Worm (Caenorhabditis elegans) whole organism, L4 larva: ENCODE measurements around the gene scl-1.
A peak's percentile ranks its signal among the peaks of the same experiment; 100 is the strongest.

Experiments used
- F49E8.2 ChIP-seq: sonication (generic microtip); optimal IDR thresholded peaks from 2 replicates; lab custom pipeline; 2016; ENCODE audit warnings: missing compliant biosample characterization, mild to moderate bottlenecking, missing genetic modification characterization, borderline replicate concordance
- T20F7.1 ChIP-seq: fragments of 200-800 bp; sonication (Bioruptor generic); optimal IDR thresholded peaks from 2 replicates; lab custom pipeline; 2018; ENCODE audit warnings: mild to moderate bottlenecking, missing genetic modification characterization, missing compliant biosample characterization
- Y105C5A.15 ChIP-seq: fragments of 200-800 bp; sonication (Bioruptor generic); IDR thresholded peaks from 2 replicates; pipeline ENCODE4 v1.3.6; 2022; ENCODE audit warnings: missing genetic modification characterization, missing compliant biosample characterization
- ZK337.2 ChIP-seq: fragments of 200-800 bp; sonication (Bioruptor generic); IDR thresholded peaks from 2 replicates; pipeline ENCODE4 v1.3.6; 2022; ENCODE audit warnings: missing genetic modification reagents, missing genetic modification characterization, missing compliant biosample characterization
- aha-1 ChIP-seq: fragments of 150-350 bp; peaks from one replicate; lab custom pipeline; 2014; ENCODE audit warnings: missing biosample characterization, missing genetic modification characterization
- arid-1 ChIP-seq: fragments of 200-800 bp; sonication (Bioruptor generic); conservative IDR thresholded peaks from 2 replicates; pipeline ENCODE4 v1.3.6; 2022; ENCODE audit warnings: missing genetic modification reagents, missing genetic modification characterization, missing compliant biosample characterization
- ceh-44 ChIP-seq: fragments of 200-800 bp; sonication (Bioruptor generic); IDR thresholded peaks from 2 replicates; pipeline ENCODE4 v1.3.6; 2022; ENCODE audit warnings: missing genetic modification reagents, missing genetic modification characterization, missing compliant biosample characterization
- ces-1 ChIP-seq: fragments of 150-350 bp; sonication (generic microtip); optimal IDR thresholded peaks from 4 replicates; lab custom pipeline; 2014; ENCODE audit warnings: missing biosample characterization, missing genetic modification reagents, missing genetic modification characterization
- ctbp-1 ChIP-seq: fragments of 200-800 bp; sonication (Bioruptor generic); IDR thresholded peaks from 2 replicates; pipeline ENCODE4 v1.3.6; 2022; ENCODE audit warnings: missing genetic modification reagents, missing genetic modification characterization, missing compliant biosample characterization
- daf-16 ChIP-seq, 3 experiments: sonication (generic microtip); optimal IDR thresholded peaks; 2 replicates each; lab custom pipeline; 2016 to 2017; ENCODE audit warnings: missing genetic modification characterization in 3 of 3, missing genetic modification reagents in 3 of 3, mild to moderate bottlenecking in 2 of 3, missing compliant biosample characterization in 2 of 3, missing biosample characterization in 1 of 3, moderate library complexity in 1 of 3
- daf-8 ChIP-seq: fragments of 200-800 bp; sonication (Bioruptor generic); IDR thresholded peaks from 2 replicates; pipeline ENCODE4 v1.3.6; 2022; ENCODE audit warnings: missing genetic modification characterization, missing compliant biosample characterization
- dmd-9 ChIP-seq: fragments of 200-800 bp; sonication (Bioruptor generic); IDR thresholded peaks from 2 replicates; pipeline ENCODE4 v1.3.6; 2022; ENCODE audit warnings: missing genetic modification reagents, missing genetic modification characterization, missing compliant biosample characterization
- duxl-1 ChIP-seq: sonication (generic microtip); optimal IDR thresholded peaks from 2 replicates; lab custom pipeline; 2016; ENCODE audit warnings: mild to moderate bottlenecking, missing genetic modification characterization, moderate library complexity, missing compliant biosample characterization; ENCODE audit not compliant: poor library complexity
- dve-1 ChIP-seq: sonication (generic microtip); optimal IDR thresholded peaks from 2 replicates; lab custom pipeline; 2017; ENCODE audit warnings: antibody characterized with exemption, mild to moderate bottlenecking, missing genetic modification characterization, missing compliant biosample characterization; ENCODE audit not compliant: insufficient read depth
- egl-43 ChIP-seq: fragments of 200-800 bp; sonication (Bioruptor generic); IDR thresholded peaks from 2 replicates; pipeline ENCODE4 v1.3.6; 2022; ENCODE audit warnings: missing genetic modification reagents, missing genetic modification characterization, missing compliant biosample characterization
- hmg-1.1 ChIP-seq: fragments of 200-800 bp; sonication (Bioruptor generic); IDR thresholded peaks from 2 replicates; pipeline ENCODE4 v1.3.6; 2022; ENCODE audit warnings: missing genetic modification reagents, missing genetic modification characterization, missing compliant biosample characterization
- jun-1 ChIP-seq: fragments of 150-350 bp; optimal IDR thresholded peaks from 2 replicates; lab custom pipeline; 2014; ENCODE audit warnings: missing biosample characterization, missing genetic modification reagents, missing genetic modification characterization
- lim-7 ChIP-seq: fragments of 200-800 bp; sonication (Bioruptor generic); IDR thresholded peaks from 2 replicates; pipeline ENCODE4 v1.3.6; 2022; ENCODE audit warnings: missing genetic modification characterization, missing compliant biosample characterization
- lin-38 ChIP-seq: fragments of 200-800 bp; sonication (Bioruptor generic); IDR thresholded peaks from 2 replicates; pipeline ENCODE4 v1.3.6; 2022; ENCODE audit warnings: missing genetic modification reagents, missing genetic modification characterization, missing compliant biosample characterization
- lsy-2 ChIP-seq, 2 experiments: fragments of 150-350 bp in 1 of 2; sonication (generic microtip) in 1 of 2; optimal IDR thresholded peaks; 2 replicates each; lab custom pipeline; 2014 to 2017; ENCODE audit warnings: missing biosample characterization in 2 of 2, missing genetic modification characterization in 2 of 2
- madf-5 ChIP-seq, 2 experiments: fragments of 200-800 bp; sonication (Bioruptor generic); IDR thresholded peaks; 2 replicates each; pipeline ENCODE4 v1.3.6; 2022; ENCODE audit warnings: missing compliant biosample characterization in 2 of 2, missing genetic modification characterization in 2 of 2
- mdt-29 ChIP-seq: fragments of 200-800 bp; sonication (Bioruptor generic); IDR thresholded peaks from 2 replicates; pipeline ENCODE4 v1.3.6; 2022; ENCODE audit warnings: missing genetic modification reagents, missing genetic modification characterization, missing compliant biosample characterization
- mep-1 ChIP-seq: fragments of 150-350 bp; sonication (generic microtip); optimal IDR thresholded peaks from 3 replicates; lab custom pipeline; 2014; ENCODE audit warnings: missing biosample characterization, missing genetic modification characterization
- mxl-2 ChIP-seq: fragments of 200-800 bp; sonication (Bioruptor generic); conservative IDR thresholded peaks from 2 replicates; pipeline ENCODE4 v1.3.6; 2022; ENCODE audit warnings: missing genetic modification reagents, missing genetic modification characterization, missing compliant biosample characterization
- nhr-25 ChIP-seq: sonication (generic microtip); optimal IDR thresholded peaks from 2 replicates; lab custom pipeline; 2017; ENCODE audit warnings: missing genetic modification characterization, mild to moderate bottlenecking, missing compliant biosample characterization, antibody characterized with exemption, moderate library complexity, borderline replicate concordance; ENCODE audit not compliant: insufficient read depth
- nhr-42 ChIP-seq: fragments of 200-800 bp; sonication (Bioruptor generic); IDR thresholded peaks from 2 replicates; pipeline ENCODE4 v1.3.6; 2022; ENCODE audit warnings: missing genetic modification characterization, missing compliant biosample characterization
- nhr-48 ChIP-seq: sonication (generic microtip); optimal IDR thresholded peaks from 2 replicates; lab custom pipeline; 2016; ENCODE audit warnings: mild to moderate bottlenecking, missing genetic modification characterization, missing compliant biosample characterization
- nhr-6 ChIP-seq: fragments of 150-350 bp; optimal IDR thresholded peaks from 2 replicates; lab custom pipeline; 2014; ENCODE audit warnings: missing biosample characterization, missing genetic modification characterization
- pqm-1 ChIP-seq: sonication (generic microtip); optimal IDR thresholded peaks from 2 replicates; lab custom pipeline; 2017; ENCODE audit warnings: missing biosample characterization, missing genetic modification characterization
- saeg-2 ChIP-seq: fragments of 200-800 bp; sonication (Bioruptor generic); IDR thresholded peaks from 2 replicates; pipeline ENCODE4 v1.3.6; 2022; ENCODE audit warnings: missing genetic modification reagents, missing genetic modification characterization, missing compliant biosample characterization
- skn-1 ChIP-seq: fragments of 150-350 bp; optimal IDR thresholded peaks from 2 replicates; lab custom pipeline; 2014; ENCODE audit warnings: missing biosample characterization, missing genetic modification characterization
- spr-3 ChIP-seq: fragments of 200-800 bp; sonication (Bioruptor generic); optimal IDR thresholded peaks from 2 replicates; lab custom pipeline; 2018; ENCODE audit warnings: mild to moderate bottlenecking, missing genetic modification characterization, missing compliant biosample characterization
- tag-97 ChIP-seq: fragments of 200-800 bp; sonication (Bioruptor generic); IDR thresholded peaks from 2 replicates; pipeline ENCODE4 v1.3.6; 2022; ENCODE audit warnings: missing genetic modification characterization, missing compliant biosample characterization
- zfp-2 ChIP-seq: sonication (generic microtip); optimal IDR thresholded peaks from 2 replicates; lab custom pipeline; 2016; ENCODE audit warnings: mild to moderate bottlenecking, missing genetic modification characterization, missing compliant biosample characterization
- ztf-11 ChIP-seq: fragments of 150-350 bp; optimal IDR thresholded peaks from 2 replicates; lab custom pipeline; 2014; ENCODE audit warnings: missing biosample characterization, missing genetic modification characterization

The scl-1 gene

DNA sequence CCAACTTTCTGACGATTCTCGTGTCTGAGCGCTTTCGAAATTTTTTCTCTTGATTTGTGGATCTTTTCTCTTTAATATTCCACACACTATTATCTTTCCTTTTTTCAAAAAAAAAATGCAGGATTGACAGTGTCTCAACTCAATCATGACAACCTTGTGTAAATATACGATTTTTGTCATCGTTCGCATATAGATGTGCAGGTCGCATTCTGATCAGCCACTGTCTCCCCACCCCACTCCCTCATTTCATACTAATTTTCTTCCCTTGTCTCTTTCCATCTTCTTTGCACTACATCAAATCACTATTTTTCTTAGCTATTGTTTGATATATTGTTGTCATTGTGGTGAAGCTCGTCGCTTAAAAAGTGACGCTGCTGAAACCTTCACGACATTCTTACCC is 20.8 kb upstream of the scl-1 start (continued):
- TF ChIP-seq spr-3 (GFP tag; lab: Kevin White, UChicago) (peak; percentile 44), ces-1 (no peak), lsy-2 (tag; optimal IDR thresholded peaks at IDR 0.05; lab: Kevin White, UChicago) (no peak), ZK337.2 (no peak), pqm-1 (no peak), egl-43 (no peak), F49E8.2 (tag; lab: Kevin White, UChicago) (no peak), Y105C5A.15 (peak; percentile 7; the same call in 1 of the 2 replicates), nhr-42 (GFP tag; lab: Robert Waterston, UW) (no peak), nhr-48 (no peak)

DNA sequence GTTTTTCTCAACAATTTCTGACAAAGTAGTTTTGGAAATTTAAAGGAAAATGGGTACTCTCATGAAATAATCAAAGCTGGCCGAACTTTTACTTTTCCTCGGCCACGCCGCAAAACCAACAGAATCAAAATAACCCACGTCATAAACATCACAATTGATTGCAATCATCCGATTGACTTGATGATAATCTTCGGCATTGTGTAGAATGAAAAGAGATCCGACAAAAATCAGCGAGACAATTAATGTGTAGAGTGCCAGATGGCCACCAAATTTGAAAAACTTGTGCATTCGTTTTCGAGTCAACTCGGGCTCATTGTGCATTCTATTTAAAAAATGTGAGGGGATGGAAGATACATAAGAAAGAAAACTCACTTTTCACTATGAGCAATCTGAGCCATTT is 19.3 kb upstream of the scl-1 start:
- TF ChIP-seq nhr-25 (tag; lab: Kevin White, UChicago) (no peak), zfp-2 (tag; lab: Kevin White, UChicago) (no peak), daf-8 (GFP tag; lab: Robert Waterston, UW) (no peak), ctbp-1 (no peak), mdt-29 (GFP tag; lab: Robert Waterston, UW) (no peak), hmg-1.1 (GFP tag; lab: Robert Waterston, UW) (no peak), skn-1 (tag; lab: Kevin White, UChicago) (no peak)

DNA sequence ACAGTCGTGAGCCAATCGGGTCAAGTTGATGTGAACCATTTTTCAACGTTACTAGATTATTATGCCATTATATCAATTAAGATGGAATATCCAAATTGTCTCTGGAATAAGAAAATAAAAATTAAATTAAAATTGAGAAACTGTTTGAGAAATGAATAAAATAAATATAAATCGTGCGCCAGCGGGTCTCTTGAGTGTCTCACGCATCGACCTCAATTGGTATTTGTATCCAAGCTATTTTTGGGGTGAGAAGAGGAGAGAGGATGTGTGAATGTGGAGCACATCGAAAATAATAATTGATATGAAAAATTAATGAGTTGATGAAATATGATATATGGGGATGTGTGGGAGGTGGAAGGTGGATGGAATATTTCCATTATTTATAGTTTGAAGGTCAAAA is 17.2 kb upstream of the scl-1 start, which contains the start of gene F49E11.2:
Gene F49E11.2, minus strand, starts transcription at position 101 of the 400 bp plus-strand sequence.
- TF ChIP-seq aha-1 (tag; lab: Kevin White, UChicago) = peak; percentile 14
- no peak for TF ChIP-seq tag-97
- TF ChIP-seq jun-1 (tag; lab: Kevin White, UChicago) = no peak
- no peak for TF ChIP-seq nhr-6 (tag; lab: Kevin White, UChicago)

ce11 chrIV:13041486-13041885 is 14.6 kb upstream of the scl-1 start:
- TF ChIP-seq mxl-2 (GFP tag; lab: Robert Waterston, UW) (no peak), lin-38 (no peak), T20F7.1 (GFP tag; lab: Kevin White, UChicago) (no peak), duxl-1 (tag; lab: Kevin White, UChicago) (no peak), dve-1 (tag; lab: Kevin White, UChicago) (no peak), lim-7 (GFP tag; lab: Robert Waterston, UW) (no peak), madf-5 (GFP tag; IDR thresholded peaks at IDR 0.05; lab: Robert Waterston, UW) (no peak), dmd-9 (GFP tag; lab: Robert Waterston, UW) (no peak), hmg-1.1 (GFP tag; lab: Robert Waterston, UW) (no peak), saeg-2 (GFP tag; lab: Robert Waterston, UW) (no peak), arid-1 (no peak), ceh-44 (no peak), mep-1 (tag; lab: Kevin White, UChicago) (no peak), lsy-2 (tag; optimal IDR thresholded peaks at IDR 0.05; lab: Kevin White, UChicago) (no peak), ztf-11 (no peak)

DNA sequence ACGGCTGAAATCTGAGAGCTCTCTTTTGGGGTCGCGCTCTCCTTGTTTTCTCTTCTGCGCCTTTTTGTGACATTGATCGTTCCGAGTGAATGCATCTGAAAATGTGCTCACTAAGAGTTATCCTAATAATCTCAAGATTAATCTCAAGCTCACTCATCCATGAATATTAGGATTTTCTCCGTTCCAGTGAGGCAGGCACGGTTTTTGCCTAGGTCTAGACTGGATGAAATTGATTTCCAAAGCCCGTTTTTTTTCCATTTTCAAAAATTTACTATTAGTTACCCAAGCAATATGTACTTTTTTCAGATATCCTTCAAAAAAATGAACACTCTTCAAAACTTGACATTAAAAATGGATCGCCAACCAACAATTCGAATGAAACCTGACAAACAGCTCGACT is 14.0 kb upstream of the scl-1 start, which contains the start of gene amt-2:
Gene amt-2, plus strand, starts transcription at position 301 of the 400 bp plus-strand sequence.
- TF ChIP-seq aha-1 (tag; lab: Kevin White, UChicago) (no peak), daf-16 (GFP tag; optimal IDR thresholded peaks at IDR 0.05; lab: Kevin White, UChicago) (no peak), daf-16 (tag; optimal IDR thresholded peaks at IDR 0.05; lab: Kevin White, UChicago) (no peak)
